Worm (Caenorhabditis elegans): ENCODE measurements around the gene daf-4.
A peak's percentile ranks its signal among the peaks of the same experiment; 100 is the strongest.

Gene daf-4

ce11 chrIII:5601999-5602398 lies 22.9 kb upstream of the daf-4 start (continued):
- TF ChIP-seq lir-1 (GFP tag; conservative IDR thresholded peaks at IDR 0.05): peak; percentile 74
- TF ChIP-seq let-607 (tag; optimal IDR thresholded peaks at IDR 0.05): peak; percentile 50 to 70
- peak; percentile 91 for TF ChIP-seq F49E8.2 (tag; optimal IDR thresholded peaks at IDR 0.05; ENCODE audit: insufficient read depth)
- peak in 1 of 3 experiments; percentile 57 for TF ChIP-seq lin-35 (GFP tag; optimal IDR thresholded peaks at IDR 0.05)
- TF ChIP-seq ceh-58 (GFP tag; IDR thresholded peaks at IDR 0.05): no peak
- 0 out of 2 replicates have a peak, but pooled peaks have one; percentile 49 for TF ChIP-seq K11D2.4 (GFP tag; IDR thresholded peaks at IDR 0.05)
- TF ChIP-seq T07F8.4 (tag; optimal IDR thresholded peaks at IDR 0.05): peak; percentile 87
- TF ChIP-seq snpc-3.4 (tag; optimal IDR thresholded peaks at IDR 0.05): peak; percentile 72
- TF ChIP-seq lin-26 (GFP tag; IDR thresholded peaks at IDR 0.05): peak; percentile 96
- TF ChIP-seq mxl-1 (tag; optimal IDR thresholded peaks at IDR 0.05): peak; percentile 73
- TF ChIP-seq akir-1 (GFP tag; optimal IDR thresholded peaks at IDR 0.05): no peak
- TF ChIP-seq F39B2.1 (GFP tag; IDR thresholded peaks at IDR 0.05): peak; percentile 69; the same call in 1 of the 2 replicates
- no peak; the same call in 1 of the 2 replicates for TF ChIP-seq ztf-25 (GFP tag; IDR thresholded peaks at IDR 0.05)
- no peak for TF ChIP-seq C06A6.2 (GFP tag; conservative IDR thresholded peaks at IDR 0.05)
- TF ChIP-seq Y53F4B.3 (GFP tag; IDR thresholded peaks at IDR 0.05): no peak
- peak; percentile 60 for TF ChIP-seq nhr-179 (tag; optimal IDR thresholded peaks at IDR 0.05)
- TF ChIP-seq D2030.7 (GFP tag; IDR thresholded peaks at IDR 0.05): peak; percentile 70
- peak; percentile 79; the same call in 1 of the 2 replicates for TF ChIP-seq egl-18 (GFP tag; IDR thresholded peaks at IDR 0.05)
- peak; percentile 89 for TF ChIP-seq B0261.1 (tag; optimal IDR thresholded peaks at IDR 0.05)
- TF ChIP-seq ceh-40 (GFP tag; IDR thresholded peaks at IDR 0.05): peak; percentile 87; the same call in 1 of the 2 replicates
- TF ChIP-seq madf-6 (GFP tag; IDR thresholded peaks at IDR 0.05): peak; percentile 77
- 0 out of 2 replicates have a peak, but pooled peaks have one; percentile 46 for TF ChIP-seq bed-2 (GFP tag; IDR thresholded peaks at IDR 0.05)
- TF ChIP-seq sptf-2 (GFP tag; optimal IDR thresholded peaks at IDR 0.05): peak; percentile 82
- peak; percentile 91 for TF ChIP-seq F23B12.7 (tag; optimal IDR thresholded peaks at IDR 0.05; ENCODE audit: insufficient read depth)
- peak; percentile 92 for TF ChIP-seq nhr-90 (tag; optimal IDR thresholded peaks at IDR 0.05)
- TF ChIP-seq hlh-12 (tag; optimal IDR thresholded peaks at IDR 0.05): no peak
- TF ChIP-seq mes-4 (tag; optimal IDR thresholded peaks at IDR 0.05): peak; percentile 87
- peak; percentile 13 for TF ChIP-seq tbx-9 (tag; optimal IDR thresholded peaks at IDR 0.05; ENCODE audit: borderline replicate concordance)
- peak; percentile 76 for TF ChIP-seq T26A5.8 (tag; optimal IDR thresholded peaks at IDR 0.05)
- peak; percentile 81 for TF ChIP-seq rcor-1 (GFP tag; IDR thresholded peaks at IDR 0.05)
- TF ChIP-seq attf-3 (GFP tag; conservative IDR thresholded peaks at IDR 0.05): peak; percentile 56; the same call in 1 of the 2 replicates
- peak; percentile 73; the same call in 1 of the 2 replicates for TF ChIP-seq C17E4.6 (GFP tag; IDR thresholded peaks at IDR 0.05)
- TF ChIP-seq attf-5 (GFP tag; optimal IDR thresholded peaks at IDR 0.05): peak; percentile 60
- peak; percentile 54; the same call in 1 of the 2 replicates for TF ChIP-seq ceh-100 (GFP tag; IDR thresholded peaks at IDR 0.05)
- peak; percentile 59 for TF ChIP-seq fkh-3 (tag; optimal IDR thresholded peaks at IDR 0.05)
- TF ChIP-seq repo-1 (tag; optimal IDR thresholded peaks at IDR 0.05): peak; percentile 88
- TF ChIP-seq hmg-1.2 (GFP tag; IDR thresholded peaks at IDR 0.05): peak; percentile 70
- TF ChIP-seq chd-7 (tag; optimal IDR thresholded peaks at IDR 0.05): peak; percentile 95
- peak; percentile 77 to 91 for TF ChIP-seq rec-8 (tag; optimal IDR thresholded peaks at IDR 0.05)
- peak; percentile 94 for TF ChIP-seq F52B5.7 (tag; optimal IDR thresholded peaks at IDR 0.05)
- no peak for TF ChIP-seq dpl-1 (GFP tag; optimal IDR thresholded peaks at IDR 0.05)
- TF ChIP-seq efl-1 (GFP tag; optimal IDR thresholded peaks at IDR 0.05): no peak
- 0 out of 2 replicates have a peak, but pooled peaks have one; percentile 31 for TF ChIP-seq ztf-6 (GFP tag; IDR thresholded peaks at IDR 0.05)
- TF ChIP-seq tbp1 (GFP tag; optimal IDR thresholded peaks at IDR 0.05): peak; percentile 97
- peak; percentile 82; the same call in 1 of the 2 replicates for TF ChIP-seq egl-44 (GFP tag; IDR thresholded peaks at IDR 0.05)
- TF ChIP-seq madf-10 (tag; optimal IDR thresholded peaks at IDR 0.05): peak; percentile 83
- peak; percentile 68 for TF ChIP-seq snpc-4 (GFP tag; optimal IDR thresholded peaks at IDR 0.05)
- peak; percentile 18 to 71 (median 64) for TF ChIP-seq snpc-4 (tag; optimal IDR thresholded peaks at IDR 0.05)

All from whole organism, young adult.